Fruit fly (Drosophila melanogaster) whole organism, embryonic: ENCODE measurements around the gene SmD1.

Source experiments
- Abd-B ChIP-seq: fragments of 200-800 bp; sonication (Bioruptor generic); optimal IDR thresholded peaks from 2 replicates; lab custom pipeline; 2018; ENCODE audit warnings: missing biosample characterization, mild to moderate bottlenecking, missing genetic modification characterization, moderate library complexity
- Atf6 ChIP-seq: fragments of 200-800 bp; sonication (Bioruptor generic); IDR thresholded peaks from 2 replicates; pipeline ENCODE4 v1.3.6; 2022; ENCODE audit warnings: missing biosample characterization, missing genetic modification characterization
- CG10209 ChIP-seq: fragments of 200-800 bp; sonication (Bioruptor generic); optimal IDR thresholded peaks from 3 replicates; lab custom pipeline; 2017; ENCODE audit warnings: missing biosample characterization, mild to moderate bottlenecking, missing genetic modification characterization, missing genetic modification reagents
- CG1024 ChIP-seq: fragments of 200-800 bp; sonication (Bioruptor generic); IDR thresholded peaks from 2 replicates; pipeline ENCODE4 v1.3.6; 2022; ENCODE audit warnings: missing biosample characterization, missing genetic modification characterization
- CG10366 ChIP-seq: fragments of 200-800 bp; sonication (Bioruptor generic); IDR thresholded peaks from 2 replicates; pipeline ENCODE4 v1.3.6; 2022; ENCODE audit warnings: missing biosample characterization, missing genetic modification characterization
- CG11695 ChIP-seq: fragments of 200-800 bp; sonication (Bioruptor generic); IDR thresholded peaks from 3 replicates; pipeline ENCODE4 v1.3.6; 2022; ENCODE audit warnings: missing biosample characterization, missing genetic modification characterization
- CG13287 ChIP-seq: fragments of 200-800 bp; sonication (Bioruptor generic); IDR thresholded peaks from 2 replicates; pipeline ENCODE4 v1.3.6; 2022; ENCODE audit warnings: missing biosample characterization, missing genetic modification characterization; ENCODE audit not compliant: partially characterized antibody
- CG16779 ChIP-seq: fragments of 200-800 bp; sonication (Bioruptor generic); IDR thresholded peaks from 2 replicates; pipeline ENCODE4 v1.3.6; 2022; ENCODE audit warnings: missing biosample characterization, missing genetic modification characterization
- CG17829 ChIP-seq: fragments of 200-800 bp; optimal IDR thresholded peaks from 2 replicates; lab custom pipeline; 2019; ENCODE audit warnings: missing biosample characterization, mild to moderate bottlenecking, missing genetic modification characterization, moderate library complexity
- CG17912 ChIP-seq: fragments of 200-800 bp; sonication (Bioruptor generic); optimal IDR thresholded peaks from 2 replicates; lab custom pipeline; 2018; ENCODE audit warnings: missing biosample characterization, mild to moderate bottlenecking, missing genetic modification characterization
- CG1832 ChIP-seq: fragments of 200-800 bp; sonication (Bioruptor generic); optimal IDR thresholded peaks from 2 replicates; lab custom pipeline; 2017; ENCODE audit warnings: missing biosample characterization, mild to moderate bottlenecking, missing genetic modification characterization, inconsistent platforms
- CG18476 ChIP-seq: fragments of 200-800 bp; sonication (Bioruptor generic); optimal IDR thresholded peaks from 2 replicates; lab custom pipeline; 2016; ENCODE audit warnings: missing biosample characterization, mild to moderate bottlenecking, missing genetic modification characterization
- CG8089 ChIP-seq: fragments of 200-800 bp; sonication (Bioruptor generic); optimal IDR thresholded peaks from 3 replicates; lab custom pipeline; 2016; ENCODE audit warnings: missing biosample characterization, missing genetic modification characterization
- CG9437 ChIP-seq: fragments of 200-800 bp; sonication (Bioruptor generic); optimal IDR thresholded peaks from 2 replicates; lab custom pipeline; 2018; ENCODE audit warnings: missing biosample characterization, mild to moderate bottlenecking, missing genetic modification characterization
- CG9609 ChIP-seq: fragments of 200-800 bp; sonication (Bioruptor generic); optimal IDR thresholded peaks from 3 replicates; lab custom pipeline; 2016; ENCODE audit warnings: missing biosample characterization, missing genetic modification characterization
- Camta ChIP-seq: fragments of 200-800 bp; sonication (Bioruptor generic); optimal IDR thresholded peaks from 2 replicates; lab custom pipeline; 2016; ENCODE audit warnings: missing biosample characterization, missing genetic modification characterization
- CoRest ChIP-seq: fragments of 200-800 bp; sonication (Bioruptor generic); optimal IDR thresholded peaks from 3 replicates; lab custom pipeline; 2018; ENCODE audit warnings: missing biosample characterization, mild to moderate bottlenecking, missing genetic modification characterization, moderate library complexity
- Dek ChIP-seq: fragments of 200-800 bp; sonication (Bioruptor generic); optimal IDR thresholded peaks from 3 replicates; lab custom pipeline; 2019; ENCODE audit warnings: missing biosample characterization, mild to moderate bottlenecking, missing genetic modification characterization, moderate library complexity
- Dip2 ChIP-seq: fragments of 200-800 bp; sonication (Bioruptor generic); IDR thresholded peaks from 2 replicates; pipeline ENCODE4 v1.3.6; 2022; ENCODE audit warnings: missing biosample characterization, missing genetic modification characterization
- Dp ChIP-seq: fragments of 200-800 bp; sonication (Bioruptor generic); optimal IDR thresholded peaks from 2 replicates; lab custom pipeline; 2018; ENCODE audit warnings: missing biosample characterization, mild to moderate bottlenecking, missing genetic modification characterization, moderate library complexity
- HLH54F ChIP-seq: fragments of 200-800 bp; sonication (Bioruptor generic); optimal IDR thresholded peaks from 3 replicates; lab custom pipeline; 2016; ENCODE audit warnings: missing biosample characterization, missing genetic modification characterization
- HLHmδ ChIP-seq: fragments of 200-800 bp; sonication (Bioruptor generic); optimal IDR thresholded peaks from 2 replicates; lab custom pipeline; 2018; ENCODE audit warnings: missing biosample characterization, mild to moderate bottlenecking, missing genetic modification characterization, moderate library complexity
- HmgD ChIP-seq: fragments of 200-800 bp; sonication (Bioruptor generic); optimal IDR thresholded peaks from 3 replicates; lab custom pipeline; 2016; ENCODE audit warnings: missing biosample characterization, missing genetic modification characterization
- MBD-R2 ChIP-seq: fragments of 200-800 bp; sonication (Bioruptor generic); IDR thresholded peaks from 2 replicates; pipeline ENCODE4 v1.3.6; 2022; ENCODE audit warnings: missing biosample characterization, missing genetic modification characterization
- Nf-YC ChIP-seq: fragments of 200-800 bp; optimal IDR thresholded peaks from 3 replicates; lab custom pipeline; 2019; ENCODE audit warnings: missing biosample characterization, mild to moderate bottlenecking, missing genetic modification characterization, moderate library complexity
- Ptx1 ChIP-seq: fragments of 200-800 bp; sonication (Bioruptor generic); IDR thresholded peaks from 2 replicates; pipeline ENCODE4 v1.3.6; 2022; ENCODE audit warnings: missing biosample characterization, missing genetic modification characterization
- Sox102F ChIP-seq: fragments of 200-800 bp; sonication (Bioruptor generic); optimal IDR thresholded peaks from 2 replicates; lab custom pipeline; 2018; ENCODE audit warnings: missing biosample characterization, mild to moderate bottlenecking, missing genetic modification characterization, moderate library complexity
- TFAM ChIP-seq: fragments of 200-800 bp; sonication (Bioruptor generic); optimal IDR thresholded peaks from 2 replicates; lab custom pipeline; 2017; ENCODE audit warnings: missing biosample characterization, missing genetic modification characterization, inconsistent platforms
- aop ChIP-seq: fragments of 200-800 bp; sonication (Bioruptor generic); IDR thresholded peaks from 2 replicates; pipeline ENCODE4 v1.3.6; 2022; ENCODE audit warnings: missing biosample characterization, missing genetic modification characterization
- ap ChIP-seq: fragments of 200-800 bp; sonication (Bioruptor generic); IDR thresholded peaks from 2 replicates; pipeline ENCODE4 v1.3.6; 2022; ENCODE audit warnings: missing biosample characterization, missing genetic modification characterization
- ash1 ChIP-seq: fragments of 200-800 bp; sonication (Bioruptor generic); optimal IDR thresholded peaks from 2 replicates; lab custom pipeline; 2018; ENCODE audit warnings: missing biosample characterization, mild to moderate bottlenecking, missing genetic modification characterization
- bowl ChIP-seq: fragments of 200-800 bp; sonication (Bioruptor generic); IDR thresholded peaks from 2 replicates; pipeline ENCODE4 v1.3.6; 2022; ENCODE audit warnings: missing biosample characterization, missing genetic modification characterization
- cg ChIP-seq: fragments of 200-800 bp; sonication (Bioruptor generic); optimal IDR thresholded peaks from 3 replicates; lab custom pipeline; 2019; ENCODE audit warnings: missing biosample characterization, mild to moderate bottlenecking, missing genetic modification characterization, moderate library complexity
- ci ChIP-seq: fragments of 200-800 bp; sonication (Bioruptor generic); IDR thresholded peaks from 3 replicates; pipeline ENCODE4 v1.3.6; 2022; ENCODE audit warnings: missing biosample characterization, missing genetic modification characterization
- crc ChIP-seq: fragments of 200-800 bp; sonication (Bioruptor generic); optimal IDR thresholded peaks from 2 replicates; lab custom pipeline; 2016; ENCODE audit warnings: missing biosample characterization, missing genetic modification characterization
- exex ChIP-seq: fragments of 200-800 bp; sonication (Bioruptor generic); optimal IDR thresholded peaks from 4 replicates; lab custom pipeline; 2018; ENCODE audit warnings: missing biosample characterization, mild to moderate bottlenecking, missing genetic modification characterization, moderate library complexity
- gcm ChIP-seq: fragments of 200-800 bp; sonication (Bioruptor generic); optimal IDR thresholded peaks from 2 replicates; lab custom pipeline; 2019; ENCODE audit warnings: missing biosample characterization, mild to moderate bottlenecking, missing genetic modification characterization, moderate library complexity
- gsb ChIP-seq: fragments of 200-800 bp; sonication (Bioruptor generic); IDR thresholded peaks from 2 replicates; pipeline ENCODE4 v1.3.6; 2022; ENCODE audit warnings: missing biosample characterization, missing genetic modification characterization
- hbn ChIP-seq: fragments of 200-800 bp; sonication (Bioruptor generic); IDR thresholded peaks from 2 replicates; pipeline ENCODE4 v1.3.6; 2022; ENCODE audit warnings: missing biosample characterization, missing genetic modification characterization; ENCODE audit not compliant: partially characterized antibody
- jumu ChIP-seq: fragments of 200-800 bp; sonication (Bioruptor generic); optimal IDR thresholded peaks from 3 replicates; lab custom pipeline; 2016; ENCODE audit warnings: missing biosample characterization, missing genetic modification characterization
- lab ChIP-seq: fragments of 200-800 bp; sonication (Bioruptor generic); optimal IDR thresholded peaks from 3 replicates; lab custom pipeline; 2017; ENCODE audit warnings: missing biosample characterization, missing genetic modification characterization, mild to moderate bottlenecking, moderate library complexity, missing genetic modification reagents
- lola ChIP-seq, 3 experiments: fragments of >200 bp in 2 of 3; fragments of 200-800 bp in 1 of 3; sonication (Bioruptor generic) in 1 of 3; optimal IDR thresholded peaks; 2 replicates each; lab custom pipeline; 2017 to 2019; ENCODE audit warnings: missing biosample characterization in 3 of 3, missing genetic modification characterization in 3 of 3, mild to moderate bottlenecking in 1 of 3, moderate library complexity in 1 of 3
- mam ChIP-seq: fragments of 200-800 bp; sonication (Bioruptor generic); optimal IDR thresholded peaks from 3 replicates; lab custom pipeline; 2016; ENCODE audit warnings: missing biosample characterization, missing genetic modification characterization
- pb ChIP-seq: fragments of 200-800 bp; sonication (Bioruptor generic); optimal IDR thresholded peaks from 3 replicates; lab custom pipeline; 2016; ENCODE audit warnings: missing biosample characterization, missing genetic modification characterization
- pzg ChIP-seq: fragments of 200-800 bp; sonication (Bioruptor generic); optimal IDR thresholded peaks from 3 replicates; lab custom pipeline; 2018; ENCODE audit warnings: missing biosample characterization, mild to moderate bottlenecking, missing genetic modification characterization, moderate library complexity
- ranshi ChIP-seq: fragments of 200-800 bp; sonication (Bioruptor generic); IDR thresholded peaks from 2 replicates; pipeline ENCODE4 v1.3.6; 2022; ENCODE audit warnings: missing biosample characterization, missing genetic modification characterization
- schlank ChIP-seq: fragments of 200-800 bp; sonication (Bioruptor generic); optimal IDR thresholded peaks from 2 replicates; lab custom pipeline; 2018; ENCODE audit warnings: missing biosample characterization, mild to moderate bottlenecking, missing genetic modification characterization
- sd ChIP-seq: fragments of 200-800 bp; sonication (Bioruptor generic); optimal IDR thresholded peaks from 3 replicates; lab custom pipeline; 2018; ENCODE audit warnings: missing biosample characterization, mild to moderate bottlenecking, missing genetic modification characterization, moderate library complexity
- tll ChIP-seq, 2 experiments: fragments of 200-800 bp in 1 of 2; fragments of >200 bp in 1 of 2; sonication (Bioruptor generic) in 1 of 2; optimal IDR thresholded peaks; 2 replicates each; lab custom pipeline; 2017 to 2019; ENCODE audit warnings: missing biosample characterization in 2 of 2, missing genetic modification characterization in 2 of 2, mild to moderate bottlenecking in 1 of 2, moderate library complexity in 1 of 2
- toy ChIP-seq: fragments of 200-800 bp; sonication (Bioruptor generic); IDR thresholded peaks from 2 replicates; pipeline ENCODE4 v1.3.6; 2022; ENCODE audit warnings: missing biosample characterization, missing genetic modification characterization
- trh ChIP-seq: fragments of 200-800 bp; sonication (Bioruptor generic); optimal IDR thresholded peaks from 2 replicates; lab custom pipeline; 2016; ENCODE audit warnings: missing biosample characterization, missing genetic modification characterization
- wek ChIP-seq: fragments of 200-800 bp; sonication (Bioruptor generic); optimal IDR thresholded peaks from 3 replicates; lab custom pipeline; 2018; ENCODE audit warnings: missing biosample characterization, mild to moderate bottlenecking, missing genetic modification characterization, moderate library complexity

The SmD1 gene

dm6 chr3L:12732742-12733141 lies 1.7 kb downstream of the SmD1 start (continued):
- TF ChIP-seq Dip2 (no peak), CG1024 (GFP tag; lab: Robert Waterston, UW) (no peak), pzg (GFP tag; lab: Kevin White, UChicago) (peak; percentile 48), pb (GFP tag; lab: Kevin White, UChicago) (no peak), crc (no peak), Dp (peak; percentile 99), tll (GFP tag; optimal IDR thresholded peaks at IDR 0.05; lab: Kevin White, UChicago) (no peak), CG17829 (no peak), CG9437 (GFP tag; lab: Kevin White, UChicago) (no peak), sd (no peak), Ptx1 (GFP tag; lab: Robert Waterston, UW) (no peak), Camta (no peak), CG10209 (GFP tag; lab: Kevin White, UChicago) (no peak), ci (GFP tag; lab: Robert Waterston, UW) (no peak), CG9609 (GFP tag; lab: Kevin White, UChicago) (no peak), Nf-YC (tag; lab: Kevin White, UChicago) (no peak), cg (GFP tag; lab: Kevin White, UChicago) (no peak), Sox102F (GFP tag; lab: Kevin White, UChicago) (no peak), exex (no peak), ap (GFP tag; lab: Robert Waterston, UW) (no peak), CG1832 (GFP tag; lab: Kevin White, UChicago) (no peak), Abd-B (no peak), ranshi (no peak), CG13287 (GFP tag; lab: Robert Waterston, UW) (peak; percentile 77), CG8089 (no peak), CoRest (tag; lab: Kevin White, UChicago) (no peak), gsb (GFP tag; lab: Robert Waterston, UW) (no peak), wek (GFP tag; lab: Kevin White, UChicago) (no peak), hbn (GFP tag; lab: Robert Waterston, UW) (no peak; the same call in 1 of the 2 replicates), Dek (tag; lab: Kevin White, UChicago) (no peak), CG16779 (GFP tag; lab: Robert Waterston, UW) (no peak), TFAM (GFP tag; lab: Kevin White, UChicago) (no peak), schlank (tag; lab: Kevin White, UChicago) (no peak), aop (no peak), toy (no peak), Atf6 (no peak), trh (no peak), CG17912 (no peak), CG18476 (GFP tag; lab: Kevin White, UChicago) (no peak), HLH54F (GFP tag; lab: Kevin White, UChicago) (no peak), MBD-R2 (GFP tag; lab: Robert Waterston, UW) (no peak), gcm (GFP tag; lab: Kevin White, UChicago) (no peak), CG10366 (GFP tag; lab: Robert Waterston, UW) (no peak), bowl (GFP tag; lab: Robert Waterston, UW) (no peak), HmgD (GFP tag; lab: Kevin White, UChicago) (no peak), HLHmδ (GFP tag; lab: Kevin White, UChicago) (no peak), lab (GFP tag; lab: Kevin White, UChicago) (no peak), lola (GFP tag; optimal IDR thresholded peaks at IDR 0.05; lab: Kevin White, UChicago) (no peak), jumu (no peak), mam (no peak), ash1 (no peak), CG11695 (GFP tag; lab: Robert Waterston, UW) (no peak)
